Worm (Caenorhabditis elegans): Measurements from ENCODE around the gene srj-23.

The srj-23 gene

ce11 chrV:1471078-1471969 lies 19.9 kb downstream of the srj-23 start:
- TF ChIP-seq rnt-1 (tag; optimal IDR thresholded peaks at IDR 0.05) (peak; percentile 18), unc-42 (tag; optimal IDR thresholded peaks at IDR 0.05) (peak; percentile 64), ceh-18 (tag; optimal IDR thresholded peaks at IDR 0.05) (peak; percentile 83), sdc-2 (tag; optimal IDR thresholded peaks at IDR 0.05) (no peak), K02D7.2 (tag; optimal IDR thresholded peaks at IDR 0.05) (no peak), tbx-2 (tag; optimal IDR thresholded peaks at IDR 0.05) (peak; percentile 20), syd-9 (tag; optimal IDR thresholded peaks at IDR 0.05) (peak; percentile 5), pat-9 (tag; optimal IDR thresholded peaks at IDR 0.05) (peak; percentile 23), fax-1 (tag; optimal IDR thresholded peaks at IDR 0.05) (no peak)

ce11 chrV:1471977-1472376 lies 20.5 kb downstream of the srj-23 start:
- no peak for TF ChIP-seq ceh-34 (tag; optimal IDR thresholded peaks at IDR 0.05)
- no peak for TF ChIP-seq unc-42 (tag; optimal IDR thresholded peaks at IDR 0.05)
- TF ChIP-seq sox-4 (tag; optimal IDR thresholded peaks at IDR 0.05), result no peak
- TF ChIP-seq K09A11.1 (tag; optimal IDR thresholded peaks at IDR 0.05; ENCODE audit: insufficient read depth), result no peak
- no peak for TF ChIP-seq elt-2 (tag; optimal IDR thresholded peaks at IDR 0.05)
- TF ChIP-seq unc-86 (tag; optimal IDR thresholded peaks at IDR 0.05), result no peak
- TF ChIP-seq ets-4 (tag; optimal IDR thresholded peaks at IDR 0.05), result no peak
- TF ChIP-seq T23F11.4 (GFP tag; optimal IDR thresholded peaks at IDR 0.05), result no peak
- no peak for TF ChIP-seq fkh-6 (tag; optimal IDR thresholded peaks at IDR 0.05)
- TF ChIP-seq ref-2 (tag; optimal IDR thresholded peaks at IDR 0.05), result no peak
- no peak for TF ChIP-seq eyg-1 (tag; optimal IDR thresholded peaks at IDR 0.05)
- no peak for TF ChIP-seq syd-9 (tag; optimal IDR thresholded peaks at IDR 0.05)
- TF ChIP-seq ceh-19 (GFP tag; optimal IDR thresholded peaks at IDR 0.05), result no peak
- TF ChIP-seq tbx-2 (tag; optimal IDR thresholded peaks at IDR 0.05), result no peak
- TF ChIP-seq fkh-10 (GFP tag; optimal IDR thresholded peaks at IDR 0.05), result no peak

- peak; percentile 23 for TF ChIP-seq unc-55 (GFP tag; optimal IDR thresholded peaks at IDR 0.05)
- peak; percentile 18 for TF ChIP-seq hlh-8 (tag; optimal IDR thresholded peaks at IDR 0.05)
- no peak for TF ChIP-seq K02D7.2 (tag; optimal IDR thresholded peaks at IDR 0.05)
- no peak for TF ChIP-seq hlh-13 (GFP tag; optimal IDR thresholded peaks at IDR 0.05)
- peak; percentile 2 for TF ChIP-seq ceh-48 (tag; optimal IDR thresholded peaks at IDR 0.05)
Measured at ce11 chrV:1472569-1472968, 21.1 kb downstream of the srj-23 start.

- TF ChIP-seq sdc-2 (tag; optimal IDR thresholded peaks at IDR 0.05) (peak; percentile 40), ceh-14 (tag; optimal IDR thresholded peaks at IDR 0.05) (peak; percentile 36), che-1 (tag; optimal IDR thresholded peaks at IDR 0.05) (no peak), pax-1 (tag; optimal IDR thresholded peaks at IDR 0.05) (no peak), unc-3 (GFP tag; conservative IDR thresholded peaks at IDR 0.05) (no peak), unc-3 (tag; optimal IDR thresholded peaks at IDR 0.05) (no peak), ahr-1 (tag; optimal IDR thresholded peaks at IDR 0.05) (no peak), ttx-3 (tag; optimal IDR thresholded peaks at IDR 0.05) (no peak), rnt-1 (tag; optimal IDR thresholded peaks at IDR 0.05) (peak; percentile 59), lin-11 (tag; optimal IDR thresholded peaks at IDR 0.05) (peak; percentile 16), ceh-34 (tag; optimal IDR thresholded peaks at IDR 0.05) (peak; percentile 89), ceh-45 (GFP tag; IDR thresholded peaks at IDR 0.05) (no peak), ceh-9 (tag; optimal IDR thresholded peaks at IDR 0.05) (no peak), ref-2 (tag; optimal IDR thresholded peaks at IDR 0.05) (peak; percentile 77), F13H6.1 (tag; optimal IDR thresholded peaks at IDR 0.05) (peak; percentile 72), pros-1 (tag; optimal IDR thresholded peaks at IDR 0.05) (peak; percentile 24), hlh-6 (tag; optimal IDR thresholded peaks at IDR 0.05) (peak; percentile 2), zip-5 (tag; optimal IDR thresholded peaks at IDR 0.05) (no peak), ceh-48 (tag; optimal IDR thresholded peaks at IDR 0.05) (no peak), pqm-1 (tag; optimal IDR thresholded peaks at IDR 0.05) (peak; percentile 20), hlh-30 (tag; optimal IDR thresholded peaks at IDR 0.05; ENCODE audit: insufficient read depth) (peak; percentile 72), odd-2 (tag; optimal IDR thresholded peaks at IDR 0.05) (no peak), K09A11.1 (tag; optimal IDR thresholded peaks at IDR 0.05; ENCODE audit: insufficient read depth) (no peak), C08G9.2 (tag; optimal IDR thresholded peaks at IDR 0.05) (peak; percentile 75), elt-4 (tag; optimal IDR thresholded peaks at IDR 0.05) (no peak), hlh-13 (GFP tag; optimal IDR thresholded peaks at IDR 0.05) (no peak)
Measured at ce11 chrV:1474486-1475125, 23.2 kb downstream of the srj-23 start, which contains the start of the genes F53E2.2 and unc-60. TSS of gene F53E2.2 (plus strand) at chrV:1475086. TSS of gene unc-60 (plus strand) at chrV:1475086.
